Worm (Caenorhabditis elegans): ENCODE measurements around the gene F55A11.7.

DNA sequence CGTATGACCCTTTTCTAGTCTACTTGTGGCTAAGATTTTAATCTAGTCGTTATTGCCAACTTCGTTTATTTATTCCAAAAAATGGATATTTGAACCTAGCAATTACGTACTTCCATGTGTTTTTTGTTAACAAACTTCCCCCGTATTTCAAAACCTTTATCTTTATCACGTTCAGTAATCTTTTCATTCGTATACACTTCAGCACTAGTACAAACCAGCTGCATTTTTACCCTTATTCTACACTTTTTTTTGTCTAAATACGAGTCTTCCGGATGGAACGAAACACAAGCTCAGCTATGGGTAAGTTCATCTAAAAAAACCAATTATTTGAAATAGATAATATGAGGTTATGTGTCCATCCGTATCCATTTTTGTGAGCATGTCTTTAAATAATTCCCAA lies 2.2 kb upstream of the F55A11.7 start, which contains the start of gene D2023.1:
- TF ChIP-seq madf-9 (GFP tag; conservative IDR thresholded peaks at IDR 0.05) (no peak), lin-39 (tag; optimal IDR thresholded peaks at IDR 0.05) (no peak), ctbp-1 (GFP tag; IDR thresholded peaks at IDR 0.05) (no peak), Y75B8A.6 (GFP tag; IDR thresholded peaks at IDR 0.05) (no peak), pqm-1 (tag; optimal IDR thresholded peaks at IDR 0.05) (no peak)

All from whole organism, L4 larva.